Worm (Caenorhabditis elegans): ENCODE measurements around the gene T22E5.6.

- TF ChIP-seq sptf-1 (tag; optimal IDR thresholded peaks at IDR 0.05) (no peak), snpc-4 (tag; optimal IDR thresholded peaks at IDR 0.05) (no peak)
Observed at ce11 chrX:6373348-6373747, 42.9 kb downstream of the T22E5.6 start, which contains the start of gene C03B1.17.

All from whole organism, mixed stage, embryonic.